Worm (Caenorhabditis elegans) whole organism, L4 larva: ENCODE measurements around the gene tatn-1.

Source experiments
- F10B5.3 ChIP-seq: sonication (generic microtip); optimal IDR thresholded peaks from 2 replicates; lab custom pipeline; 2016; ENCODE audit warnings: mild to moderate bottlenecking, missing genetic modification characterization, missing compliant biosample characterization
- F44E2.7 ChIP-seq: fragments of 200-800 bp; sonication (Bioruptor generic); IDR thresholded peaks from 2 replicates; pipeline ENCODE4 v2.1.2; 2022; ENCODE audit warnings: missing genetic modification characterization, missing compliant biosample characterization
- T20F7.1 ChIP-seq: fragments of 200-800 bp; sonication (Bioruptor generic); optimal IDR thresholded peaks from 2 replicates; lab custom pipeline; 2018; ENCODE audit warnings: mild to moderate bottlenecking, missing genetic modification characterization, missing compliant biosample characterization
- ZK337.2 ChIP-seq: fragments of 200-800 bp; sonication (Bioruptor generic); IDR thresholded peaks from 2 replicates; pipeline ENCODE4 v1.3.6; 2022; ENCODE audit warnings: missing genetic modification reagents, missing genetic modification characterization, missing compliant biosample characterization
- aly-2 ChIP-seq: sonication (generic microtip); optimal IDR thresholded peaks from 2 replicates; lab custom pipeline; 2018; ENCODE audit warnings: missing biosample characterization, missing genetic modification characterization
- arid-1 ChIP-seq: fragments of 200-800 bp; sonication (Bioruptor generic); conservative IDR thresholded peaks from 2 replicates; pipeline ENCODE4 v1.3.6; 2022; ENCODE audit warnings: missing genetic modification reagents, missing genetic modification characterization, missing compliant biosample characterization
- attf-4 ChIP-seq: sonication (generic microtip); optimal IDR thresholded peaks from 3 replicates; lab custom pipeline; 2017; ENCODE audit warnings: missing biosample characterization, missing genetic modification characterization
- ceh-28 ChIP-seq: fragments of 150-350 bp; optimal IDR thresholded peaks from 2 replicates; lab custom pipeline; 2014; ENCODE audit warnings: missing biosample characterization, missing genetic modification reagents, missing genetic modification characterization
- ceh-32 ChIP-seq: sonication (generic microtip); optimal IDR thresholded peaks from 2 replicates; lab custom pipeline; 2016; ENCODE audit warnings: mild to moderate bottlenecking, missing genetic modification characterization, missing compliant biosample characterization; ENCODE audit not compliant: poor library complexity
- ceh-44 ChIP-seq: fragments of 200-800 bp; sonication (Bioruptor generic); IDR thresholded peaks from 2 replicates; pipeline ENCODE4 v1.3.6; 2022; ENCODE audit warnings: missing genetic modification reagents, missing genetic modification characterization, missing compliant biosample characterization
- ceh-62 ChIP-seq: sonication (generic microtip); optimal IDR thresholded peaks from 2 replicates; lab custom pipeline; 2017; ENCODE audit warnings: missing biosample characterization, missing genetic modification characterization
- ces-1 ChIP-seq: fragments of 150-350 bp; sonication (generic microtip); optimal IDR thresholded peaks from 4 replicates; lab custom pipeline; 2014; ENCODE audit warnings: missing biosample characterization, missing genetic modification reagents, missing genetic modification characterization
- daf-12 ChIP-seq: fragments of 150-350 bp; optimal IDR thresholded peaks from 2 replicates; lab custom pipeline; 2014; ENCODE audit warnings: missing biosample characterization, missing genetic modification reagents, missing genetic modification characterization
- daf-16 ChIP-seq, 3 experiments: sonication (generic microtip); optimal IDR thresholded peaks; 2 replicates each; lab custom pipeline; 2016 to 2017; ENCODE audit warnings: missing genetic modification characterization in 3 of 3, missing genetic modification reagents in 3 of 3, mild to moderate bottlenecking in 2 of 3, missing compliant biosample characterization in 2 of 3, missing biosample characterization in 1 of 3, moderate library complexity in 1 of 3
- daf-19 ChIP-seq: fragments of 200-800 bp; sonication (Bioruptor generic); conservative IDR thresholded peaks from 2 replicates; pipeline ENCODE4 v1.3.6; 2022; ENCODE audit warnings: missing genetic modification characterization, missing compliant biosample characterization
- dpl-1 ChIP-seq: fragments of 150-350 bp; optimal IDR thresholded peaks from 2 replicates; lab custom pipeline; 2014; ENCODE audit warnings: missing biosample characterization, missing genetic modification reagents, missing genetic modification characterization
- duxl-1 ChIP-seq: sonication (generic microtip); optimal IDR thresholded peaks from 2 replicates; lab custom pipeline; 2016; ENCODE audit warnings: mild to moderate bottlenecking, missing genetic modification characterization, moderate library complexity, missing compliant biosample characterization; ENCODE audit not compliant: poor library complexity
- egl-43 ChIP-seq: fragments of 200-800 bp; sonication (Bioruptor generic); IDR thresholded peaks from 2 replicates; pipeline ENCODE4 v1.3.6; 2022; ENCODE audit warnings: missing genetic modification reagents, missing genetic modification characterization, missing compliant biosample characterization
- gei-8 ChIP-seq: fragments of 200-800 bp; sonication (Bioruptor generic); optimal IDR thresholded peaks from 2 replicates; lab custom pipeline; 2018; ENCODE audit warnings: mild to moderate bottlenecking, missing genetic modification characterization, missing compliant biosample characterization
- hmg-1.1 ChIP-seq: fragments of 200-800 bp; sonication (Bioruptor generic); IDR thresholded peaks from 2 replicates; pipeline ENCODE4 v1.3.6; 2022; ENCODE audit warnings: missing genetic modification reagents, missing genetic modification characterization, missing compliant biosample characterization
- lim-7 ChIP-seq: fragments of 200-800 bp; sonication (Bioruptor generic); IDR thresholded peaks from 2 replicates; pipeline ENCODE4 v1.3.6; 2022; ENCODE audit warnings: missing genetic modification characterization, missing compliant biosample characterization
- lin-1 ChIP-seq: fragments of 200-800 bp; sonication (Bioruptor generic); IDR thresholded peaks from 2 replicates; pipeline ENCODE4 v1.3.6; 2022; ENCODE audit warnings: missing genetic modification reagents, missing genetic modification characterization, missing compliant biosample characterization
- lin-29 ChIP-seq: fragments of 200-800 bp; sonication (Bioruptor generic); IDR thresholded peaks from 2 replicates; pipeline ENCODE4 v1.3.6; 2022; ENCODE audit warnings: missing genetic modification reagents, missing genetic modification characterization, missing compliant biosample characterization
- lin-38 ChIP-seq: fragments of 200-800 bp; sonication (Bioruptor generic); IDR thresholded peaks from 2 replicates; pipeline ENCODE4 v1.3.6; 2022; ENCODE audit warnings: missing genetic modification reagents, missing genetic modification characterization, missing compliant biosample characterization
- lin-39 ChIP-seq: fragments of 150-350 bp; optimal IDR thresholded peaks from 2 replicates; lab custom pipeline; 2014; ENCODE audit warnings: missing biosample characterization, missing genetic modification reagents, missing genetic modification characterization
- lir-3 ChIP-seq: sonication (generic microtip); optimal IDR thresholded peaks from 2 replicates; lab custom pipeline; 2016; ENCODE audit warnings: mild to moderate bottlenecking, missing genetic modification characterization, missing compliant biosample characterization
- lsy-2 ChIP-seq, 2 experiments: fragments of 150-350 bp in 1 of 2; sonication (generic microtip) in 1 of 2; optimal IDR thresholded peaks; 2 replicates each; lab custom pipeline; 2014 to 2017; ENCODE audit warnings: missing biosample characterization in 2 of 2, missing genetic modification characterization in 2 of 2
- madf-9 ChIP-seq: fragments of 200-800 bp; sonication (Bioruptor generic); conservative IDR thresholded peaks from 2 replicates; pipeline ENCODE4 v1.3.6; 2022; ENCODE audit warnings: missing genetic modification reagents, missing genetic modification characterization, missing compliant biosample characterization
- mdt-29 ChIP-seq: fragments of 200-800 bp; sonication (Bioruptor generic); IDR thresholded peaks from 2 replicates; pipeline ENCODE4 v1.3.6; 2022; ENCODE audit warnings: missing genetic modification reagents, missing genetic modification characterization, missing compliant biosample characterization
- mep-1 ChIP-seq: fragments of 150-350 bp; sonication (generic microtip); optimal IDR thresholded peaks from 3 replicates; lab custom pipeline; 2014; ENCODE audit warnings: missing biosample characterization, missing genetic modification characterization
- mes-2 ChIP-seq: sonication (generic microtip); optimal IDR thresholded peaks from 2 replicates; lab custom pipeline; 2016; ENCODE audit warnings: missing genotype, mild to moderate bottlenecking, missing genetic modification characterization, missing compliant biosample characterization; ENCODE audit not compliant: poor library complexity, severe bottlenecking
- mxl-3 ChIP-seq: fragments of 200-800 bp; sonication (Bioruptor generic); optimal IDR thresholded peaks from 2 replicates; lab custom pipeline; 2018; ENCODE audit warnings: mild to moderate bottlenecking, missing genetic modification characterization, missing compliant biosample characterization
- nhr-11 ChIP-seq: fragments of 150-350 bp; optimal IDR thresholded peaks from 2 replicates; lab custom pipeline; 2014; ENCODE audit warnings: missing biosample characterization, missing genetic modification characterization
- nhr-41 ChIP-seq: fragments of 200-800 bp; sonication (Bioruptor generic); IDR thresholded peaks from 2 replicates; pipeline ENCODE4 v1.3.6; 2022; ENCODE audit warnings: missing genetic modification reagents, missing genetic modification characterization, missing compliant biosample characterization
- nhr-48 ChIP-seq: sonication (generic microtip); optimal IDR thresholded peaks from 2 replicates; lab custom pipeline; 2016; ENCODE audit warnings: mild to moderate bottlenecking, missing genetic modification characterization, missing compliant biosample characterization
- nhr-6 ChIP-seq: fragments of 150-350 bp; optimal IDR thresholded peaks from 2 replicates; lab custom pipeline; 2014; ENCODE audit warnings: missing biosample characterization, missing genetic modification characterization
- nhr-76 ChIP-seq: fragments of 150-350 bp; optimal IDR thresholded peaks from 2 replicates; lab custom pipeline; 2014; ENCODE audit warnings: missing biosample characterization, missing genetic modification characterization
- pha-4 ChIP-seq, 2 experiments: fragments of 150-350 bp in 1 of 2; fragments of 200-800 bp in 1 of 2; sonication (Bioruptor generic) in 1 of 2; IDR thresholded peaks in 1 of 2; optimal IDR thresholded peaks in 1 of 2; 2 replicates each; pipeline versions ENCODE4 v1.3.6 to Lab custom; 2014 to 2022; ENCODE audit warnings: missing genetic modification characterization in 2 of 2, missing genetic modification reagents in 2 of 2, missing biosample characterization in 1 of 2, missing compliant biosample characterization in 1 of 2
- saeg-2 ChIP-seq: fragments of 200-800 bp; sonication (Bioruptor generic); IDR thresholded peaks from 2 replicates; pipeline ENCODE4 v1.3.6; 2022; ENCODE audit warnings: missing genetic modification reagents, missing genetic modification characterization, missing compliant biosample characterization
- sdz-12 ChIP-seq: fragments of 200-800 bp; sonication (Bioruptor generic); optimal IDR thresholded peaks from 2 replicates; lab custom pipeline; 2018; ENCODE audit warnings: mild to moderate bottlenecking, missing genetic modification characterization, missing compliant biosample characterization
- snpc-1.2 ChIP-seq: fragments of 200-800 bp; sonication (Bioruptor generic); IDR thresholded peaks from 2 replicates; pipeline ENCODE4 v1.3.6; 2022; ENCODE audit warnings: missing genetic modification reagents, missing genetic modification characterization, missing compliant biosample characterization
- snpc-4 ChIP-seq: fragments of 150-350 bp; optimal IDR thresholded peaks from 2 replicates; lab custom pipeline; 2014; ENCODE audit warnings: missing biosample characterization, missing genetic modification characterization
- spr-3 ChIP-seq: fragments of 200-800 bp; sonication (Bioruptor generic); optimal IDR thresholded peaks from 2 replicates; lab custom pipeline; 2018; ENCODE audit warnings: mild to moderate bottlenecking, missing genetic modification characterization, missing compliant biosample characterization
- tra-1 ChIP-seq: fragments of 200-800 bp; sonication (Bioruptor generic); IDR thresholded peaks from 2 replicates; pipeline ENCODE4 v1.3.6; 2022; ENCODE audit warnings: missing genetic modification reagents, missing genetic modification characterization, missing compliant biosample characterization
- unc-39 ChIP-seq: sonication (generic microtip); optimal IDR thresholded peaks from 2 replicates; lab custom pipeline; 2017; ENCODE audit warnings: missing biosample characterization, missing genetic modification characterization
- unc-62 ChIP-seq, 3 experiments: fragments of 150-350 bp in 1 of 3; sonication (generic microtip); optimal IDR thresholded peaks in 2 of 3; peaks in 1 of 3; 1 replicate in 1 of 3; 2 replicates in 2 of 3; lab custom pipeline; 2014 to 2017; ENCODE audit warnings: missing biosample characterization in 3 of 3, missing genetic modification characterization in 3 of 3, missing genetic modification reagents in 3 of 3, missing genotype in 1 of 3
- zfp-3 ChIP-seq: fragments of 200-800 bp; sonication (Bioruptor generic); conservative IDR thresholded peaks from 2 replicates; pipeline ENCODE4 v1.3.6; 2022; ENCODE audit warnings: missing genetic modification reagents, missing genetic modification characterization, missing compliant biosample characterization
- zip-2 ChIP-seq: fragments of 150-350 bp; optimal IDR thresholded peaks from 2 replicates; lab custom pipeline; 2014; ENCODE audit warnings: missing biosample characterization, missing genetic modification characterization

The tatn-1 gene

ce11 chrX:14753514-14754076 lies 37.2 kb upstream of the tatn-1 start, which contains the start of gene sucl-1 (continued):
- peak; percentile 79 for TF ChIP-seq T20F7.1 (GFP tag; lab: Kevin White, UChicago)
- peak; percentile 65 to 89 for TF ChIP-seq lsy-2 (tag; optimal IDR thresholded peaks at IDR 0.05; lab: Kevin White, UChicago)
- TF ChIP-seq daf-16 (GFP tag; optimal IDR thresholded peaks at IDR 0.05; lab: Kevin White, UChicago) = peak; percentile 33 to 92
- peak; percentile 87 for TF ChIP-seq daf-16 (tag; optimal IDR thresholded peaks at IDR 0.05; lab: Kevin White, UChicago)
- no peak for TF ChIP-seq ces-1 (GFP tag; lab: Kevin White, UChicago)
- peak; percentile 91 for TF ChIP-seq hmg-1.1 (GFP tag; lab: Robert Waterston, UW)
- TF ChIP-seq lir-3 = peak; percentile 17
- no peak for TF ChIP-seq aly-2
- TF ChIP-seq nhr-48 (tag; lab: Kevin White, UChicago) = peak; percentile 74
- peak; percentile 7 for TF ChIP-seq ceh-32 (tag; lab: Kevin White, UChicago)
- no peak for TF ChIP-seq nhr-41
- no peak for TF ChIP-seq ceh-44 (GFP tag; lab: Robert Waterston, UW)
- peak; percentile 84 for TF ChIP-seq mes-2 (tag; lab: Kevin White, UChicago)
- peak; percentile 51; the same call in 1 of the 2 replicates for TF ChIP-seq pha-4 (GFP tag; IDR thresholded peaks at IDR 0.05; lab: Robert Waterston, UW)
- peak; percentile 63 for TF ChIP-seq pha-4 (tag; optimal IDR thresholded peaks at IDR 0.05; lab: Kevin White, UChicago)
- no peak for TF ChIP-seq snpc-4 (tag; lab: Kevin White, UChicago)
- TF ChIP-seq gei-8 (GFP tag; lab: Kevin White, UChicago) = no peak
- peak; percentile 67 for TF ChIP-seq duxl-1
- peak; percentile 63 for TF ChIP-seq dpl-1 (GFP tag; lab: Kevin White, UChicago)
- TF ChIP-seq saeg-2 = no peak
- TF ChIP-seq F44E2.7 (GFP tag; lab: Robert Waterston, UW) = no peak
- no peak for TF ChIP-seq mdt-29 (GFP tag; lab: Robert Waterston, UW)
- peak; percentile 96 for TF ChIP-seq mep-1 (tag; lab: Kevin White, UChicago)
- peak; percentile 100 for TF ChIP-seq mxl-3 (GFP tag; lab: Kevin White, UChicago)
- TF ChIP-seq lim-7 (GFP tag; lab: Robert Waterston, UW) = 0 out of 2 replicates have a peak, but pooled peaks have one; percentile 46
- no peak for TF ChIP-seq attf-4
- TF ChIP-seq ZK337.2 (GFP tag; lab: Robert Waterston, UW) = no peak
- TF ChIP-seq sdz-12 (GFP tag; lab: Kevin White, UChicago) = no peak
- TF ChIP-seq nhr-11 (tag; lab: Kevin White, UChicago) = peak; percentile 86
- peak; percentile 60 for TF ChIP-seq lin-38
- no peak for TF ChIP-seq snpc-1.2
- peak; percentile 83 for TF ChIP-seq egl-43 (GFP tag; lab: Robert Waterston, UW)
- TF ChIP-seq nhr-6 (tag; lab: Kevin White, UChicago) = peak; percentile 95
- TF ChIP-seq madf-9 (GFP tag; lab: Robert Waterston, UW) = no peak; the same call in 1 of the 2 replicates
- TF ChIP-seq daf-12 (tag; lab: Kevin White, UChicago) = no peak
- no peak for TF ChIP-seq zfp-3
- TF ChIP-seq F10B5.3 (tag; lab: Kevin White, UChicago) = no peak
- peak in 1 of 2 experiments; percentile 94 for TF ChIP-seq unc-62 (GFP tag; optimal IDR thresholded peaks at IDR 0.05 in 1 of 2; lab: Kevin White, UChicago)
- no peak for TF ChIP-seq unc-62 (tag; optimal IDR thresholded peaks at IDR 0.05; lab: Kevin White, UChicago)
- no peak for TF ChIP-seq unc-39 (tag; lab: Kevin White, UChicago)
- no peak for TF ChIP-seq nhr-76 (tag; lab: Kevin White, UChicago)
- no peak for TF ChIP-seq lin-29 (GFP tag; lab: Robert Waterston, UW)
- TF ChIP-seq lin-1 (GFP tag; lab: Robert Waterston, UW) = peak; percentile 83
- TF ChIP-seq tra-1 = peak; percentile 84
- TF ChIP-seq ceh-28 (tag; lab: Kevin White, UChicago) = peak; percentile 21
- no peak for TF ChIP-seq zip-2 (tag; lab: Kevin White, UChicago)
- TF ChIP-seq ceh-62 (tag; lab: Kevin White, UChicago) = no peak
- TF ChIP-seq spr-3 (GFP tag; lab: Kevin White, UChicago) = no peak
- TF ChIP-seq lin-39 (tag; lab: Kevin White, UChicago) = no peak
- 0 out of 2 replicates have a peak, but pooled peaks have one; percentile 43 for TF ChIP-seq arid-1
- TF ChIP-seq daf-19 = no peak
